Worm (Caenorhabditis elegans) whole organism, early embryonic: Measurements from ENCODE around the gene pqn-51.
"Not testable (repeated sequence)": the region's sequence is repeated elsewhere in the genome, so short reads cannot be mapped to it uniquely, and the experiment has no call there.

Experiments
- B0310.2 ChIP-seq: sonication (generic microtip); optimal IDR thresholded peaks from 2 replicates; lab custom pipeline; 2016; ENCODE audit warnings: mild to moderate bottlenecking, missing genetic modification characterization, missing compliant biosample characterization
- ama-1 ChIP-seq: fragments of 150-350 bp; optimal IDR thresholded peaks from 2 replicates; lab custom pipeline; 2014
- ceh-13 ChIP-seq: fragments of 200-800 bp; sonication (Bioruptor generic); optimal IDR thresholded peaks from 2 replicates; lab custom pipeline; 2018; ENCODE audit warnings: mild to moderate bottlenecking, missing genetic modification characterization, missing compliant biosample characterization
- flt-1 ChIP-seq: fragments of 200-800 bp; sonication (Bioruptor generic); IDR thresholded peaks from 2 replicates; pipeline ENCODE4 v1.3.6; 2022; ENCODE audit warnings: missing genetic modification characterization, missing compliant biosample characterization
- hnd-1 ChIP-seq: sonication (generic microtip); optimal IDR thresholded peaks from 2 replicates; lab custom pipeline; 2016; ENCODE audit warnings: missing genetic modification characterization, missing compliant biosample characterization
- scrt-1 ChIP-seq: fragments of 200-800 bp; sonication (Bioruptor generic); IDR thresholded peaks from 2 replicates; pipeline ENCODE4 v1.3.6; 2022; ENCODE audit warnings: missing genetic modification characterization, missing compliant biosample characterization
- tbx-11 ChIP-seq: fragments of 200-800 bp; sonication (Bioruptor generic); IDR thresholded peaks from 2 replicates; pipeline ENCODE4 v1.3.6; 2022; ENCODE audit warnings: missing genetic modification characterization, missing compliant biosample characterization
- tbx-37 ChIP-seq: fragments of 200-800 bp; sonication (Bioruptor generic); conservative IDR thresholded peaks from 2 replicates; pipeline ENCODE4 v1.3.6; 2022; ENCODE audit warnings: missing genetic modification reagents, missing genetic modification characterization, missing compliant biosample characterization
- tra-4 ChIP-seq: sonication (generic microtip); optimal IDR thresholded peaks from 2 replicates; lab custom pipeline; 2017; ENCODE audit warnings: missing genetic modification characterization, missing compliant biosample characterization

DNA sequence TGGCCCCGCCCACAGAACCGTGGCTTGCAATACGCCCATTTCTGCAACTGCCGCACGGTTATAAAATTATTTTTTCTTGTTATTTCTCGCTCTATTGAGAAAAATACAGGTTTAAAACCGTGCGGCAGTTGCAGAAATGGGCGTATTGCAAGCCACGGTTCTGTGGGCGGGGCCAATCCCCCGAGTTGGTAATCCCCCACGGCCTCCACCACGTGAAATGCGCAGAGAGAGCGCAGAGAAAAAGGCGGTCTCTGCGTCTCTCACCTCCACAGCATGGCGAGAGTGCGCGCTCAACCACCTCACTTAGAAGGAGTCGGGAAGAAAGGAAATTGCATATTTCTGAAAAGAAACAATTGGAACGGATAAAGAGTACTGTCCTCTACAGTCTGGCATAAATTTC lies 2.2 kb upstream of the pqn-51 start:
- TF ChIP-seq tra-4 (tag; lab: Kevin White, UChicago); B0310.2 (tag; lab: Kevin White, UChicago); ceh-13 (GFP tag; lab: Kevin White, UChicago); tbx-11 (GFP tag; lab: Robert Waterston, UW); tbx-37; ama-1; hnd-1 (tag; lab: Kevin White, UChicago); flt-1 (GFP tag; lab: Robert Waterston, UW): not testable (repeated sequence)
- peak; percentile 88 for TF ChIP-seq scrt-1 (GFP tag; lab: Robert Waterston, UW)
